Worm (Caenorhabditis elegans): Measurements from ENCODE around the gene mpk-1.

mpk-1 gene

DNA sequence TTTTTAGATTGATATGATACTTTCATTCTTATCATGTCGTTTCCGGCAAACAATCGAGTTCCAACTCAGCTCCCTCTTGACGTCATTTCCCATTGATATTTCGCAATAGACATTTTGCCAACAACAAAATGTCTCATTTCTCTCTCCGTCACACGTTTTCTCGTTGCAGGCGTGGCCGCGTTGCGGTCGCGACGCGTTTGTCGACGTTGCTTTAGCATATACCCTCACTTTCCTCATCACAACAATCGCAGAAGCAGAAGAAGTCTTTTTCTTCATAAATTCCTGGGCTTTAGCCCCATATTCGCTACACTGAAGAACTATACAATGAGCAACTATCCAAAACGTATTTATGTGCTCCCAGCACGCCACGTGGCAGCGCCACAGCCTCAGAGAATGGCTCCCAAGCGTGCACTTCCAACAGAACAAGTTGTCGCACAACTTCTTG, 34.2 kb downstream of the mpk-1 start, which contains the start of gene xbp-1:
xbp-1 (plus strand) TSS at position 151 of the 445 bp plus-strand sequence.
- peak; percentile 82 to 94 for TF ChIP-seq lsy-2 (tag; optimal IDR thresholded peaks at IDR 0.05)
- TF ChIP-seq set-16 (GFP tag; IDR thresholded peaks at IDR 0.05): peak; percentile 39
- TF ChIP-seq D1046.2 (GFP tag; IDR thresholded peaks at IDR 0.05): no peak
- peak; percentile 51 to 87 for TF ChIP-seq hif-1 (tag; optimal IDR thresholded peaks at IDR 0.05)
- TF ChIP-seq lin-29 (GFP tag; IDR thresholded peaks at IDR 0.05): no peak
- TF ChIP-seq nhr-237 (tag; optimal IDR thresholded peaks at IDR 0.05): no peak
- TF ChIP-seq lin-15B (tag; optimal IDR thresholded peaks at IDR 0.05): no peak
- TF ChIP-seq dmd-6 (GFP tag; IDR thresholded peaks at IDR 0.05): peak; percentile 98
- peak; percentile 97 for TF ChIP-seq mxl-3 (GFP tag; optimal IDR thresholded peaks at IDR 0.05)
- TF ChIP-seq mxl-2 (GFP tag; conservative IDR thresholded peaks at IDR 0.05): 0 out of 2 replicates have a peak, but pooled peaks have one; percentile 17
- no peak for TF ChIP-seq ceh-32 (tag; optimal IDR thresholded peaks at IDR 0.05; ENCODE audit: poor library complexity)
- TF ChIP-seq unc-130 (GFP tag; optimal IDR thresholded peaks at IDR 0.05): no peak
- TF ChIP-seq dmd-8 (GFP tag; IDR thresholded peaks at IDR 0.05): no peak
- peak; percentile 4 for TF ChIP-seq duxl-1 (tag; optimal IDR thresholded peaks at IDR 0.05; ENCODE audit: poor library complexity)
- TF ChIP-seq arid-1 (GFP tag; conservative IDR thresholded peaks at IDR 0.05): no peak
- peak; percentile 89 for TF ChIP-seq nhr-6 (tag; optimal IDR thresholded peaks at IDR 0.05)
- no peak for TF ChIP-seq aly-2 (tag; optimal IDR thresholded peaks at IDR 0.05)
- 0 out of 2 replicates have a peak, but pooled peaks have one; percentile 23 for TF ChIP-seq snpc-1.2 (GFP tag; IDR thresholded peaks at IDR 0.05)
- TF ChIP-seq lir-3 (tag; optimal IDR thresholded peaks at IDR 0.05): no peak
- peak; percentile 94 for TF ChIP-seq lin-13 (GFP tag; optimal IDR thresholded peaks at IDR 0.05)
- peak; percentile 68 for TF ChIP-seq nhr-102 (tag; optimal IDR thresholded peaks at IDR 0.05)
- TF ChIP-seq ceh-20 (GFP tag; IDR thresholded peaks at IDR 0.05): peak; percentile 77
- TF ChIP-seq F37D6.2 (tag; optimal IDR thresholded peaks at IDR 0.05): peak; percentile 64
- TF ChIP-seq gei-8 (GFP tag; optimal IDR thresholded peaks at IDR 0.05): no peak
- TF ChIP-seq daf-8 (GFP tag; IDR thresholded peaks at IDR 0.05): no peak
- peak; percentile 90 for TF ChIP-seq mes-2 (tag; optimal IDR thresholded peaks at IDR 0.05; ENCODE audit: poor library complexity, severe bottlenecking)
- peak; percentile 91 for TF ChIP-seq ama-1 (optimal IDR thresholded peaks at IDR 0.05)
- peak; percentile 51; the same call in 1 of the 2 replicates for TF ChIP-seq Y75B8A.6 (GFP tag; IDR thresholded peaks at IDR 0.05)
- TF ChIP-seq nhr-111 (GFP tag; optimal IDR thresholded peaks at IDR 0.05): no peak
- peak; percentile 74 to 93 for TF ChIP-seq mdl-1 (tag; optimal IDR thresholded peaks at IDR 0.05)
- peak; percentile 75 for TF ChIP-seq hmg-1.1 (GFP tag; IDR thresholded peaks at IDR 0.05)
- TF ChIP-seq sdz-12 (GFP tag; optimal IDR thresholded peaks at IDR 0.05): peak; percentile 50
- no peak for TF ChIP-seq fos-1 (tag; optimal IDR thresholded peaks at IDR 0.05)
- TF ChIP-seq unc-62 (GFP tag; optimal IDR thresholded peaks at IDR 0.05 in 1 of 2): peak in 1 of 2 experiments; percentile 86
- no peak for TF ChIP-seq unc-62 (tag; optimal IDR thresholded peaks at IDR 0.05)
- TF ChIP-seq lim-7 (GFP tag; IDR thresholded peaks at IDR 0.05): no peak
- TF ChIP-seq daf-16 (GFP tag; optimal IDR thresholded peaks at IDR 0.05): peak; percentile 15 to 92
- peak; percentile 99 for TF ChIP-seq daf-16 (tag; optimal IDR thresholded peaks at IDR 0.05)
- TF ChIP-seq nhr-28 (tag; optimal IDR thresholded peaks at IDR 0.05): peak; percentile 92
- peak; percentile 93 for TF ChIP-seq jun-1 (tag; optimal IDR thresholded peaks at IDR 0.05)
- TF ChIP-seq ces-1 (GFP tag; optimal IDR thresholded peaks at IDR 0.05): no peak
- peak; percentile 49; the same call in 1 of the 2 replicates for TF ChIP-seq mdt-29 (GFP tag; IDR thresholded peaks at IDR 0.05)
- no peak for TF ChIP-seq attf-4 (tag; optimal IDR thresholded peaks at IDR 0.05)
- peak; percentile 49 for TF ChIP-seq zfp-2 (tag; optimal IDR thresholded peaks at IDR 0.05)
- peak; percentile 99 for TF ChIP-seq aha-1 (tag)
- peak; percentile 92 for TF ChIP-seq rbr-2 (tag; optimal IDR thresholded peaks at IDR 0.05)
- TF ChIP-seq ctbp-1 (GFP tag; IDR thresholded peaks at IDR 0.05): peak; percentile 75; the same call in 1 of the 2 replicates
- TF ChIP-seq Y48G9A.11 (GFP tag; IDR thresholded peaks at IDR 0.05): no peak
- TF ChIP-seq nhr-76 (tag; optimal IDR thresholded peaks at IDR 0.05): no peak
- TF ChIP-seq zip-2 (tag; optimal IDR thresholded peaks at IDR 0.05): peak; percentile 78
- TF ChIP-seq saeg-2 (GFP tag; IDR thresholded peaks at IDR 0.05): no peak; the same call in 1 of the 2 replicates
- no peak for TF ChIP-seq zip-11 (GFP tag; IDR thresholded peaks at IDR 0.05)
